Fruit fly (Drosophila melanogaster) whole organism, embryonic: ENCODE data around the gene CG6041.

Source experiments
- Asciz ChIP-seq: fragments of 200-800 bp; sonication (Bioruptor generic); optimal IDR thresholded peaks from 2 replicates; lab custom pipeline; 2017; ENCODE audit warnings: missing biosample characterization, mild to moderate bottlenecking, missing genetic modification characterization, missing genetic modification reagents
- Blimp-1 ChIP-seq: fragments of 200-800 bp; sonication (Bioruptor generic); optimal IDR thresholded peaks from 3 replicates; lab custom pipeline; 2018; ENCODE audit warnings: missing biosample characterization, missing genetic modification characterization, mild to moderate bottlenecking, moderate library complexity, missing genetic modification reagents
- C15 ChIP-seq: fragments of 200-800 bp; sonication (Bioruptor generic); IDR thresholded peaks from 3 replicates; pipeline ENCODE4 v1.3.6; 2022; ENCODE audit warnings: missing biosample characterization, missing genetic modification characterization
- CG11504 ChIP-seq: fragments of 200-800 bp; sonication (Bioruptor generic); optimal IDR thresholded peaks from 3 replicates; lab custom pipeline; 2019; ENCODE audit warnings: missing biosample characterization, mild to moderate bottlenecking, missing genetic modification characterization, moderate library complexity
- CG12659 ChIP-seq: fragments of 200-800 bp; sonication (Bioruptor generic); optimal IDR thresholded peaks from 3 replicates; lab custom pipeline; 2017; ENCODE audit warnings: mild to moderate bottlenecking, missing biosample characterization, missing genetic modification reagents, missing genetic modification characterization
- CG12942 ChIP-seq: fragments of 200-800 bp; sonication (Bioruptor generic); optimal IDR thresholded peaks from 3 replicates; lab custom pipeline; 2016; ENCODE audit warnings: missing biosample characterization, missing genetic modification characterization
- CG13775 ChIP-seq: fragments of 200-800 bp; sonication (Bioruptor generic); optimal IDR thresholded peaks from 3 replicates; lab custom pipeline; 2017; ENCODE audit warnings: missing biosample characterization, mild to moderate bottlenecking, missing genetic modification characterization
- CG16815 ChIP-seq: fragments of 200-800 bp; sonication (Bioruptor generic); optimal IDR thresholded peaks from 3 replicates; lab custom pipeline; 2017; ENCODE audit warnings: missing biosample characterization, mild to moderate bottlenecking, missing genetic modification characterization
- CG17385 ChIP-seq: fragments of 200-800 bp; sonication (Bioruptor generic); optimal IDR thresholded peaks from 3 replicates; lab custom pipeline; 2018; ENCODE audit warnings: missing biosample characterization, mild to moderate bottlenecking, missing genetic modification characterization
- CG17568 ChIP-seq: fragments of 200-800 bp; sonication (Bioruptor generic); optimal IDR thresholded peaks from 2 replicates; lab custom pipeline; 2018; ENCODE audit warnings: missing biosample characterization, mild to moderate bottlenecking, missing genetic modification characterization, moderate library complexity
- CG32772 ChIP-seq: fragments of 200-800 bp; sonication (Bioruptor generic); IDR thresholded peaks from 2 replicates; pipeline ENCODE4 v1.3.6; 2022; ENCODE audit warnings: missing biosample characterization, missing genetic modification characterization
- CG34224 ChIP-seq: fragments of 200-800 bp; sonication (Bioruptor generic); IDR thresholded peaks from 3 replicates; pipeline ENCODE4 v1.3.6; 2022; ENCODE audit warnings: missing biosample characterization, missing genetic modification characterization; ENCODE audit not compliant: partially characterized antibody
- CG3995 ChIP-seq: fragments of 200-800 bp; sonication (Bioruptor generic); optimal IDR thresholded peaks from 3 replicates; lab custom pipeline; 2016; ENCODE audit warnings: missing biosample characterization, missing genetic modification characterization
- CG4360 ChIP-seq: fragments of 200-800 bp; sonication (Bioruptor generic); IDR thresholded peaks from 2 replicates; pipeline ENCODE4 v1.3.6; 2022; ENCODE audit warnings: missing biosample characterization, missing genetic modification characterization
- CG4730 ChIP-seq: fragments of 200-800 bp; sonication (Bioruptor generic); IDR thresholded peaks from 2 replicates; pipeline ENCODE4 v1.3.6; 2022; ENCODE audit warnings: missing biosample characterization, missing genetic modification characterization
- CG5953 ChIP-seq: fragments of 200-800 bp; sonication (Bioruptor generic); IDR thresholded peaks from 2 replicates; pipeline ENCODE4 v1.3.6; 2022; ENCODE audit warnings: missing biosample characterization, missing genetic modification characterization
- CG7928 ChIP-seq: fragments of 200-800 bp; sonication (Bioruptor generic); optimal IDR thresholded peaks from 2 replicates; lab custom pipeline; 2017; ENCODE audit warnings: missing biosample characterization, mild to moderate bottlenecking, missing genetic modification characterization
- CG9437 ChIP-seq: fragments of 200-800 bp; sonication (Bioruptor generic); optimal IDR thresholded peaks from 2 replicates; lab custom pipeline; 2018; ENCODE audit warnings: missing biosample characterization, mild to moderate bottlenecking, missing genetic modification characterization
- CoRest ChIP-seq: fragments of 200-800 bp; sonication (Bioruptor generic); optimal IDR thresholded peaks from 3 replicates; lab custom pipeline; 2018; ENCODE audit warnings: missing biosample characterization, mild to moderate bottlenecking, missing genetic modification characterization, moderate library complexity
- Dad ChIP-seq: fragments of 200-800 bp; sonication (Bioruptor generic); optimal IDR thresholded peaks from 3 replicates; lab custom pipeline; 2016; ENCODE audit warnings: missing biosample characterization, missing genetic modification characterization
- Dfd ChIP-seq, 2 experiments: fragments of >200 bp; optimal IDR thresholded peaks; 2 replicates each; lab custom pipeline; 2017; ENCODE audit warnings: missing biosample characterization in 2 of 2, missing genetic modification characterization in 2 of 2
- H2.0 ChIP-seq: fragments of 200-800 bp; sonication (Bioruptor generic); IDR thresholded peaks from 2 replicates; pipeline ENCODE4 v1.3.6; 2022; ENCODE audit warnings: missing biosample characterization, missing genetic modification characterization
- Hey ChIP-seq: fragments of 200-800 bp; sonication (Bioruptor generic); optimal IDR thresholded peaks from 3 replicates; lab custom pipeline; 2018; ENCODE audit warnings: missing biosample characterization, mild to moderate bottlenecking, missing genetic modification characterization
- Hr39 ChIP-seq: fragments of >200 bp; optimal IDR thresholded peaks from 2 replicates; lab custom pipeline; 2017
- MTF-1 ChIP-seq: fragments of 200-800 bp; sonication (Bioruptor generic); optimal IDR thresholded peaks from 2 replicates; lab custom pipeline; 2018; ENCODE audit warnings: missing biosample characterization, mild to moderate bottlenecking, missing genetic modification characterization, borderline replicate concordance
- NK7.1 ChIP-seq: fragments of 200-800 bp; sonication (Bioruptor generic); optimal IDR thresholded peaks from 3 replicates; lab custom pipeline; 2016; ENCODE audit warnings: missing biosample characterization, missing genetic modification characterization
- Nf-YB ChIP-seq: fragments of 200-800 bp; sonication (Bioruptor generic); optimal IDR thresholded peaks from 3 replicates; lab custom pipeline; 2019; ENCODE audit warnings: missing biosample characterization, mild to moderate bottlenecking, missing genetic modification characterization, moderate library complexity
- Oli ChIP-seq: fragments of 200-800 bp; sonication (Bioruptor generic); optimal IDR thresholded peaks from 2 replicates; lab custom pipeline; 2018; ENCODE audit warnings: missing biosample characterization, mild to moderate bottlenecking, missing genetic modification characterization, moderate library complexity
- Ravus ChIP-seq: fragments of 200-800 bp; sonication (Bioruptor generic); IDR thresholded peaks from 2 replicates; pipeline ENCODE4 v1.3.6; 2022; ENCODE audit warnings: missing biosample characterization, missing genetic modification characterization
- Stat92E ChIP-seq, 3 experiments: fragments of >200 bp in 2 of 3; fragments of 200-800 bp in 1 of 3; sonication (Bioruptor generic) in 1 of 3; optimal IDR thresholded peaks; 2 replicates each; lab custom pipeline; 2017 to 2019; ENCODE audit warnings: missing biosample characterization in 3 of 3, missing genetic modification characterization in 3 of 3, mild to moderate bottlenecking in 1 of 3, moderate library complexity in 1 of 3
- Xbp1 ChIP-seq: fragments of 200-800 bp; sonication (Bioruptor generic); optimal IDR thresholded peaks from 3 replicates; lab custom pipeline; 2016; ENCODE audit warnings: missing biosample characterization, mild to moderate bottlenecking, missing genetic modification characterization
- ara ChIP-seq: fragments of 200-800 bp; sonication (Bioruptor generic); IDR thresholded peaks from 2 replicates; pipeline ENCODE4 v1.3.6; 2022; ENCODE audit warnings: missing biosample characterization, missing genetic modification characterization
- chif ChIP-seq, 2 experiments: fragments of 200-800 bp; sonication (Bioruptor generic); optimal IDR thresholded peaks; 3 replicates each; lab custom pipeline; 2016; ENCODE audit warnings: missing biosample characterization in 2 of 2, missing genetic modification characterization in 2 of 2
- dm ChIP-seq: fragments of 200-800 bp; sonication (Bioruptor generic); optimal IDR thresholded peaks from 3 replicates; lab custom pipeline; 2016; ENCODE audit warnings: missing biosample characterization, missing genetic modification characterization
- dmrt11E ChIP-seq: fragments of 200-800 bp; sonication (Bioruptor generic); optimal IDR thresholded peaks from 3 replicates; lab custom pipeline; 2018; ENCODE audit warnings: missing biosample characterization, mild to moderate bottlenecking, missing genetic modification characterization, moderate library complexity
- dysf ChIP-seq: fragments of 200-800 bp; sonication (Bioruptor generic); IDR thresholded peaks from 3 replicates; pipeline ENCODE4 v1.3.6; 2022; ENCODE audit warnings: missing biosample characterization, missing genetic modification characterization
- fd3F ChIP-seq: fragments of 200-800 bp; sonication (Bioruptor generic); optimal IDR thresholded peaks from 2 replicates; lab custom pipeline; 2018; ENCODE audit warnings: missing biosample characterization, mild to moderate bottlenecking, missing genetic modification characterization, moderate library complexity
- fd96Cb ChIP-seq: fragments of 200-800 bp; sonication (Bioruptor generic); optimal IDR thresholded peaks from 2 replicates; lab custom pipeline; 2018; ENCODE audit warnings: missing biosample characterization, mild to moderate bottlenecking, missing genetic modification characterization, moderate library complexity
- inv ChIP-seq: fragments of 200-800 bp; sonication (Bioruptor generic); IDR thresholded peaks from 2 replicates; pipeline ENCODE4 v1.3.6; 2022; ENCODE audit warnings: missing biosample characterization, missing genetic modification characterization; ENCODE audit not compliant: partially characterized antibody
- klu ChIP-seq: fragments of 200-800 bp; sonication (Bioruptor generic); IDR thresholded peaks from 2 replicates; pipeline ENCODE4 v1.3.6; 2022; ENCODE audit warnings: missing biosample characterization, missing genetic modification characterization
- lov ChIP-seq, 2 experiments: fragments of 200-800 bp in 1 of 2; fragments of >200 bp in 1 of 2; sonication (Bioruptor generic) in 1 of 2; IDR thresholded peaks in 1 of 2; optimal IDR thresholded peaks in 1 of 2; 2 replicates in 1 of 2; 3 replicates in 1 of 2; pipeline versions ENCODE4 v1.3.6 to Lab custom; 2017 to 2022; ENCODE audit warnings: missing biosample characterization in 1 of 2, missing genetic modification characterization in 1 of 2
- repo ChIP-seq: fragments of 200-800 bp; sonication (Bioruptor generic); optimal IDR thresholded peaks from 2 replicates; lab custom pipeline; 2016; ENCODE audit warnings: missing biosample characterization, missing genetic modification characterization
- slp2 ChIP-seq: fragments of 200-800 bp; sonication (Bioruptor generic); optimal IDR thresholded peaks from 2 replicates; lab custom pipeline; 2016; ENCODE audit warnings: missing biosample characterization, missing genetic modification characterization
- sob ChIP-seq: fragments of 200-800 bp; sonication (Bioruptor generic); IDR thresholded peaks from 2 replicates; pipeline ENCODE4 v1.3.6; 2022; ENCODE audit warnings: missing biosample characterization, missing genetic modification characterization
- stc ChIP-seq: fragments of 200-800 bp; sonication (Bioruptor generic); IDR thresholded peaks from 2 replicates; pipeline ENCODE4 v1.3.6; 2022; ENCODE audit warnings: missing biosample characterization, missing genetic modification characterization
- sug ChIP-seq: fragments of 200-800 bp; optimal IDR thresholded peaks from 2 replicates; lab custom pipeline; 2019; ENCODE audit warnings: missing biosample characterization, mild to moderate bottlenecking, missing genetic modification characterization, moderate library complexity
- vvl ChIP-seq: fragments of 200-800 bp; sonication (Bioruptor generic); IDR thresholded peaks from 2 replicates; pipeline ENCODE4 v1.3.6; 2022; ENCODE audit warnings: missing biosample characterization, missing genetic modification characterization
- wdn ChIP-seq: fragments of 200-800 bp; sonication (Bioruptor generic); IDR thresholded peaks from 2 replicates; pipeline ENCODE4 v1.3.6; 2022; ENCODE audit warnings: missing biosample characterization, missing genetic modification characterization
- zen2 ChIP-seq: fragments of 200-800 bp; sonication (Bioruptor generic); IDR thresholded peaks from 3 replicates; pipeline ENCODE4 v1.3.6; 2022; ENCODE audit warnings: missing biosample characterization, missing genetic modification characterization; ENCODE audit not compliant: partially characterized antibody

The CG6041 gene

dm6 chrX:5901628-5902213, 46.2 kb upstream of the CG6041 start (continued):
- TF ChIP-seq Blimp-1 (GFP tag; lab: Kevin White, UChicago), result no peak
- TF ChIP-seq CG9437 (GFP tag; lab: Kevin White, UChicago), result no peak
- TF ChIP-seq CG34224 (GFP tag; lab: Robert Waterston, UW), result peak; percentile 37; the same call in 1 of the 3 replicates
- no peak for TF ChIP-seq CG17568 (GFP tag; lab: Kevin White, UChicago)
- TF ChIP-seq CG4730 (GFP tag; lab: Robert Waterston, UW), result no peak
- TF ChIP-seq dmrt11E (tag; lab: Kevin White, UChicago), result no peak
- TF ChIP-seq ara (GFP tag; lab: Robert Waterston, UW), result peak; percentile 29; the same call in 1 of the 2 replicates
- no peak for TF ChIP-seq CG7928 (GFP tag; lab: Kevin White, UChicago)
- TF ChIP-seq CG3995 (GFP tag; lab: Kevin White, UChicago), result no peak
- TF ChIP-seq Hey (tag; lab: Kevin White, UChicago), result no peak
- TF ChIP-seq wdn (GFP tag; lab: Robert Waterston, UW), result peak; percentile 9; the same call in 1 of the 2 replicates
- TF ChIP-seq fd3F (GFP tag; lab: Kevin White, UChicago), result no peak
- TF ChIP-seq CG5953 (GFP tag; lab: Robert Waterston, UW), result no peak
- TF ChIP-seq CG12659 (GFP tag; lab: Kevin White, UChicago), result peak; percentile 34
- peak in 1 of 3 experiments; percentile 4 for TF ChIP-seq Stat92E (GFP tag; optimal IDR thresholded peaks at IDR 0.05; lab: Kevin White, UChicago)
- no peak for TF ChIP-seq klu (GFP tag; lab: Robert Waterston, UW)
- TF ChIP-seq Asciz (GFP tag; lab: Kevin White, UChicago), result no peak
- TF ChIP-seq zen2 (GFP tag; lab: Robert Waterston, UW), result no peak
- no peak for TF ChIP-seq Dad (GFP tag; lab: Kevin White, UChicago)
- TF ChIP-seq Xbp1 (GFP tag; lab: Kevin White, UChicago), result peak; percentile 10
- no peak for TF ChIP-seq CG4360
- peak; percentile 24 for TF ChIP-seq CG11504 (tag; lab: Kevin White, UChicago)
- TF ChIP-seq CG17385 (GFP tag; lab: Kevin White, UChicago), result no peak
- TF ChIP-seq fd96Cb (tag; lab: Kevin White, UChicago), result no peak
- TF ChIP-seq Oli (tag; lab: Kevin White, UChicago), result no peak
- peak; percentile 61; the same call in 1 of the 2 replicates for TF ChIP-seq vvl (GFP tag; lab: Robert Waterston, UW)
- peak; percentile 4 for TF ChIP-seq Nf-YB (GFP tag; lab: Kevin White, UChicago)
- no peak for TF ChIP-seq NK7.1 (GFP tag; lab: Kevin White, UChicago)
- TF ChIP-seq Hr39 (lab: Kevin White, UChicago), result no peak
- TF ChIP-seq C15 (GFP tag; lab: Robert Waterston, UW), result no peak
- no peak for TF ChIP-seq CG16815 (GFP tag; lab: Kevin White, UChicago)
- TF ChIP-seq stc (GFP tag; lab: Robert Waterston, UW), result no peak
- no peak for TF ChIP-seq lov (optimal IDR thresholded peaks at IDR 0.05; lab: Kevin White, UChicago)
- no peak for TF ChIP-seq lov (GFP tag; IDR thresholded peaks at IDR 0.05; lab: Robert Waterston, UW)
- no peak for TF ChIP-seq CoRest (tag; lab: Kevin White, UChicago)
- TF ChIP-seq slp2, result no peak
- no peak for TF ChIP-seq Ravus
- peak; percentile 9 to 25 for TF ChIP-seq chif (GFP tag; optimal IDR thresholded peaks at IDR 0.05; lab: Kevin White, UChicago)
- TF ChIP-seq dysf (GFP tag; lab: Robert Waterston, UW), result no peak
- no peak for TF ChIP-seq inv (GFP tag; lab: Robert Waterston, UW)
- no peak for TF ChIP-seq MTF-1 (GFP tag; lab: Kevin White, UChicago)
- peak; percentile 54; the same call in 1 of the 2 replicates for TF ChIP-seq sob
- no peak for TF ChIP-seq dm (GFP tag; lab: Kevin White, UChicago)
- TF ChIP-seq CG12942 (GFP tag; lab: Kevin White, UChicago), result no peak
- TF ChIP-seq CG32772 (GFP tag; lab: Robert Waterston, UW), result no peak
- no peak for TF ChIP-seq Dfd (GFP tag; optimal IDR thresholded peaks at IDR 0.05; lab: Kevin White, UChicago)
- TF ChIP-seq repo (GFP tag; lab: Kevin White, UChicago), result no peak
- TF ChIP-seq H2.0 (GFP tag; lab: Robert Waterston, UW), result no peak
- TF ChIP-seq CG13775 (GFP tag; lab: Kevin White, UChicago), result no peak
- no peak for TF ChIP-seq sug (tag; lab: Kevin White, UChicago)
